Fruit fly (Drosophila melanogaster) Kc167 (cell line): Measurements from ENCODE around the gene CG14982.

ENCODE experiments used
- Myc ChIP-seq: fragments of >200 bp; optimal IDR thresholded peaks from 2 replicates; lab custom pipeline; 2017; ENCODE audit warnings: missing external identifiers
- Sin3A ChIP-seq: fragments of >200 bp; optimal IDR thresholded peaks from 2 replicates; lab custom pipeline; 2018; ENCODE audit warnings: missing external identifiers
- psq ChIP-seq: fragments of >200 bp; optimal IDR thresholded peaks from 2 replicates; lab custom pipeline; 2017; ENCODE audit warnings: missing external identifiers
- ttk ChIP-seq: sonication (Bioruptor generic); optimal IDR thresholded peaks from 2 replicates; lab custom pipeline; 2017; ENCODE audit warnings: missing external identifiers

DNA sequence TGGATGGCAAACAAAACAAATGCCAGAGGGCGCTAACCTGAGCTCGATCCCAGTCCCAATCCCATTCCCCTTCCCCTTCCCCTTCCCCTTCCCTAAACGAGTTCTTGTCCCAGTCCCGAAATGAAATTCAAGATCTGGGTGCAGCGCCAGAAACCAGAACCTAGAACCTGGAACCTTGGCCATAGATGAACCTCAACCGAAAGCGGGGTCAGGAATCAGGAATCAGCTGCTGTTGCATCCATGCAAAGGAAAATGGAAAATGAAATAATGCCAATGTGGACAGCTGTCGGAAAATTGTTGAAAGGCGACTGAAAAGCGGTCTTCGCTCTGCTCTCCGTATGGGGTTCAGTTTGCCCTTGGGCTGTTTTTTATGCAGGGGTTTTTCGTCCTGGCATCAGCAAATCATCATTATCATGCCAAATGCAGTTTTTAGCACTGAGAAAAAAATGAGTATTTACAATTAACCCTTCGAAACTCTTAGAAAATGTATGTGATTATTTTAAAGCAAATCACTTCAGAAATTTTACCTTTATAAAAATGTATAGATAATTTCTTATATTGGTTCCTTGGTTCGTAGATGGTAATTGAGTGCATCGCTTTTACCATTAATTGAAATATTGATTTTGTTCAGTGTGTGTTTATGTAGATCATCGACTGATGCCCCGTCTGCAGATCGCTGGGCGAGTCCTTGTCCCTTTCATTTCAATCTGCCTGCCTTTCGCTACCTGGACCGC is 35.3 kb downstream of the CG14982 start:
- TF ChIP-seq ttk (lab: Kevin White, UChicago) (no peak), psq (lab: Kevin White, UChicago) (no peak), Myc (lab: Kevin White, UChicago) (no peak), Sin3A (no peak)
